Fruit fly (Drosophila melanogaster) whole organism, embryonic: ENCODE results near the gene CG34107.

ENCODE experiments used
- CG11560 ChIP-seq: fragments of 200-800 bp; sonication (Bioruptor generic); IDR thresholded peaks from 3 replicates; pipeline ENCODE4 v1.3.6; 2022; ENCODE audit warnings: missing biosample characterization, missing genetic modification characterization
- CG16813 ChIP-seq: fragments of 200-800 bp; sonication (Bioruptor generic); IDR thresholded peaks from 3 replicates; pipeline ENCODE4 v1.3.6; 2022; ENCODE audit warnings: missing biosample characterization, missing genetic modification characterization; ENCODE audit not compliant: partially characterized antibody
- CG4730 ChIP-seq: fragments of 200-800 bp; sonication (Bioruptor generic); IDR thresholded peaks from 2 replicates; pipeline ENCODE4 v1.3.6; 2022; ENCODE audit warnings: missing biosample characterization, missing genetic modification characterization
- CG5245 ChIP-seq: fragments of 200-800 bp; sonication (Bioruptor generic); optimal IDR thresholded peaks from 3 replicates; lab custom pipeline; 2016; ENCODE audit warnings: missing biosample characterization, missing genetic modification characterization
- CG6272 ChIP-seq: fragments of 200-800 bp; sonication (Bioruptor generic); IDR thresholded peaks from 2 replicates; pipeline ENCODE4 v1.3.6; 2022; ENCODE audit warnings: missing biosample characterization, missing genetic modification characterization
- YL-1 ChIP-seq: fragments of 200-800 bp; sonication (Bioruptor generic); optimal IDR thresholded peaks from 3 replicates; lab custom pipeline; 2017; ENCODE audit warnings: missing biosample characterization, mild to moderate bottlenecking, missing genetic modification characterization
- grn ChIP-seq: fragments of 200-800 bp; sonication (Bioruptor generic); optimal IDR thresholded peaks from 3 replicates; lab custom pipeline; 2017; ENCODE audit warnings: missing biosample characterization, missing genetic modification characterization
- stwl ChIP-seq: fragments of 200-800 bp; sonication (Bioruptor generic); optimal IDR thresholded peaks from 3 replicates; lab custom pipeline; 2018; ENCODE audit warnings: missing biosample characterization, mild to moderate bottlenecking, missing genetic modification characterization, moderate library complexity

DNA sequence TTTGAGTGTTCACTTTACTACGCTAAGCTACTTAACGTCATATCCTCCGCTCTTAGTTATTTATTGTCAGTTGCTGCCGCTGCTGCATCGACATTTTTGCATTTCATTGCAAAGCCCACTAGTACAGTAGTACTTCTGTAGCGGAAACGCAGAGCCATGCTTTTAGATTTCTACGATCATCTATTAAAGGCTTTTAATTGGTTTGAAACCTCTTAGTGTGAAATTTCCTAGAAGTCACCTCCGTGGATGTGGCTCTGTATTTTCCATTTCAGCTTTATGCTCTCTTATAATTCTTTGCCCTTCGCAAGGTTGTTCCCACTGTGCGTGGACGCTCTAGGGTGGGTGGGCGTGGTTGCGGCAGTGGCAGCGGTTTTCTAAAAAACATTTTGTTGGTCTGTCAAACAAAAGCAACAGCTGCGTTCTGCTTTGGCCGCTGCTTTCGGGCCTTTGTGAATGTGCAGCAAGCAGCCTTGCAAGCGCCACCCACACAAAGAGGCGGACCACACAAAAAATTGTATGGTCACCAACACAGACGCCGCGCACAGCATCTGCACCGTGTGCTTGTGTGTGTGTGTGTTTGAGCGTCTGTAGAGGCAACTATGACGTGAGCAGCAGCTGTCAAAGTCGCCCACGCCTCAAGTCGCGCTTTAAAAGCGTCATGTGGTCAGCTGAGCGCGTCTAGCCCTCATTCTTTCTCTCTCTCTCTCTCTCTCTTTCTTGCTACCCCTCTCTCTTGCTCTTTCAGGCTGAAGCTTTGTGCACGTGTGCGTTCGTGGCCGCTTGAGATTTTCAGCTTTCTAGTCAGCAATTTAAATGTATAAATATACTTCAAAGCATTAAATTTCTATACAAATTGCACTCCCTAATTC lies 42.1 kb downstream of the CG34107 start:
- no peak for TF ChIP-seq CG5245 (GFP tag; lab: Kevin White, UChicago)
- no peak for TF ChIP-seq CG11560 (tag; lab: Robert Waterston, UW)
- no peak for TF ChIP-seq CG16813
- TF ChIP-seq stwl: no peak
- TF ChIP-seq CG6272 (GFP tag; lab: Robert Waterston, UW): no peak
- TF ChIP-seq CG4730 (GFP tag; lab: Robert Waterston, UW): no peak
- TF ChIP-seq YL-1 (GFP tag; lab: Kevin White, UChicago): no peak
- TF ChIP-seq grn (GFP tag; lab: Kevin White, UChicago): no peak
